Fruit fly (Drosophila melanogaster) whole organism, wandering third instar larva: ENCODE measurements around the gene CG11726.

Experiments used
- Abd-B ChIP-seq: fragments of >200 bp; optimal IDR thresholded peaks from 2 replicates; lab custom pipeline; 2017; ENCODE audit warnings: missing biosample characterization, missing genetic modification characterization
- CG32264 ChIP-seq: fragments of 200-800 bp; sonication (Bioruptor generic); optimal IDR thresholded peaks from 2 replicates; lab custom pipeline; 2016; ENCODE audit warnings: missing biosample characterization, missing genetic modification characterization
- CG9705 ChIP-seq: fragments of 200-800 bp; sonication (Bioruptor generic); optimal IDR thresholded peaks from 2 replicates; lab custom pipeline; 2018; ENCODE audit warnings: missing biosample characterization, mild to moderate bottlenecking, missing genetic modification characterization
- CrebA ChIP-seq: fragments of 200-800 bp; sonication (Bioruptor generic); optimal IDR thresholded peaks from 2 replicates; lab custom pipeline; 2016; ENCODE audit warnings: missing biosample characterization, mild to moderate bottlenecking, missing genetic modification characterization, borderline replicate concordance
- Dfd ChIP-seq: fragments of >200 bp; optimal IDR thresholded peaks from 2 replicates; lab custom pipeline; 2017; ENCODE audit warnings: missing biosample characterization, missing genetic modification characterization
- Dif ChIP-seq: fragments of 200-275, 200-300 bp; sonication (Bioruptor generic); optimal IDR thresholded peaks from 2 replicates; lab custom pipeline; 2018; ENCODE audit warnings: missing biosample characterization, missing genetic modification characterization; ENCODE audit not compliant: partially characterized antibody
- GATAd ChIP-seq: sonication (Bioruptor generic); optimal IDR thresholded peaks from 2 replicates; lab custom pipeline; 2016; ENCODE audit warnings: missing biosample characterization, missing genetic modification characterization
- Hnf4 ChIP-seq: fragments of 200-800 bp; sonication (Bioruptor generic); optimal IDR thresholded peaks from 2 replicates; lab custom pipeline; 2016; ENCODE audit warnings: missing biosample characterization, mild to moderate bottlenecking, missing genetic modification characterization
- Hr78 ChIP-seq: fragments of >200 bp; optimal IDR thresholded peaks from 2 replicates; lab custom pipeline; 2017; ENCODE audit warnings: missing biosample characterization, missing genetic modification characterization
- Hr83 ChIP-seq: fragments of 200-300 bp; sonication (Bioruptor generic); optimal IDR thresholded peaks from 2 replicates; lab custom pipeline; 2016; ENCODE audit warnings: missing biosample characterization, mild to moderate bottlenecking, missing genetic modification characterization, moderate library complexity; ENCODE audit not compliant: poor library complexity, severe bottlenecking
- Jra ChIP-seq: sonication (Bioruptor generic); optimal IDR thresholded peaks from 2 replicates; lab custom pipeline; 2016; ENCODE audit warnings: missing biosample characterization, missing genetic modification characterization
- Mio ChIP-seq: sonication (Bioruptor generic); optimal IDR thresholded peaks from 2 replicates; lab custom pipeline; 2016; ENCODE audit warnings: missing biosample characterization, missing genetic modification characterization
- Myc ChIP-seq: fragments of >200 bp; optimal IDR thresholded peaks from 2 replicates; lab custom pipeline; 2017
- N ChIP-seq: fragments of >200 bp; optimal IDR thresholded peaks from 2 replicates; lab custom pipeline; 2018; ENCODE audit warnings: missing biosample characterization, missing external identifiers, missing genetic modification characterization
- OdsH ChIP-seq: fragments of 200-800 bp; sonication (Bioruptor generic); optimal IDR thresholded peaks from 2 replicates; lab custom pipeline; 2016; ENCODE audit warnings: missing biosample characterization, mild to moderate bottlenecking, missing genetic modification characterization
- Rel ChIP-seq, 2 experiments: fragments of 200-800 bp; sonication (Bioruptor generic) in 1 of 2; optimal IDR thresholded peaks; 2 replicates in 1 of 2; 3 replicates in 1 of 2; lab custom pipeline; 2016 to 2019; ENCODE audit warnings: mild to moderate bottlenecking in 2 of 2, missing biosample characterization in 2 of 2, missing genetic modification characterization in 2 of 2, moderate library complexity in 1 of 2
- Sp1 ChIP-seq: fragments of 200-800 bp; sonication (Bioruptor generic); optimal IDR thresholded peaks from 3 replicates; lab custom pipeline; 2019; ENCODE audit warnings: missing biosample characterization, mild to moderate bottlenecking, missing genetic modification characterization, moderate library complexity
- Vsx2 ChIP-seq: fragments of 200-300, 225-300 bp; sonication (Bioruptor generic); optimal IDR thresholded peaks from 2 replicates; lab custom pipeline; 2018; ENCODE audit warnings: missing biosample characterization, missing genetic modification characterization; ENCODE audit not compliant: partially characterized antibody
- br ChIP-seq: fragments of 200-800 bp; sonication (Bioruptor generic); optimal IDR thresholded peaks from 2 replicates; lab custom pipeline; 2016; ENCODE audit warnings: missing biosample characterization, missing genetic modification characterization
- brk ChIP-seq: fragments of 200-800 bp; sonication (Bioruptor generic); optimal IDR thresholded peaks from 2 replicates; lab custom pipeline; 2016; ENCODE audit warnings: missing biosample characterization, mild to moderate bottlenecking, missing genetic modification characterization
- dl ChIP-seq, 2 experiments: fragments of 175-275, 200-275 bp in 1 of 2; fragments of 200-275 bp in 1 of 2; sonication (Bioruptor generic); optimal IDR thresholded peaks; lab custom pipeline; 2018; ENCODE audit warnings: mild to moderate bottlenecking in 2 of 2, missing biosample characterization in 2 of 2, missing genetic modification characterization in 2 of 2, moderate library complexity in 2 of 2; ENCODE audit not compliant: partially characterized antibody in 2 of 2, insufficient read depth in 1 of 2
- dmrt93B ChIP-seq: fragments of 200-800 bp; sonication (Bioruptor generic); optimal IDR thresholded peaks from 2 replicates; lab custom pipeline; 2018; ENCODE audit warnings: missing biosample characterization, mild to moderate bottlenecking, missing genetic modification characterization
- dsf ChIP-seq: sonication (Bioruptor generic); optimal IDR thresholded peaks from 2 replicates; lab custom pipeline; 2016; ENCODE audit warnings: missing biosample characterization, missing genetic modification characterization, borderline replicate concordance
- ey ChIP-seq: fragments of 200-800 bp; sonication (Bioruptor generic); optimal IDR thresholded peaks from 2 replicates; lab custom pipeline; 2016; ENCODE audit warnings: missing biosample characterization, missing genetic modification characterization
- foxo ChIP-seq, 2 experiments: fragments of 200-800 bp; sonication (Bioruptor generic); optimal IDR thresholded peaks; 2 replicates in 1 of 2; 3 replicates in 1 of 2; lab custom pipeline; 2016 to 2017; ENCODE audit warnings: missing biosample characterization in 2 of 2, missing genetic modification characterization in 2 of 2
- fru ChIP-seq: fragments of 200-800 bp; sonication (Bioruptor generic); optimal IDR thresholded peaks from 3 replicates; lab custom pipeline; 2016; ENCODE audit warnings: missing biosample characterization, mild to moderate bottlenecking, missing genetic modification characterization
- h ChIP-seq: fragments of 200-800 bp; sonication (Bioruptor generic); optimal IDR thresholded peaks from 3 replicates; lab custom pipeline; 2016; ENCODE audit warnings: missing biosample characterization, mild to moderate bottlenecking, missing genetic modification characterization
- jim ChIP-seq: fragments of 175-275, 200-325 bp; sonication (Bioruptor generic); optimal IDR thresholded peaks from 2 replicates; lab custom pipeline; 2016; ENCODE audit warnings: missing biosample characterization, mild to moderate bottlenecking, missing genetic modification characterization
- lola ChIP-seq: fragments of >200 bp; optimal IDR thresholded peaks from 2 replicates; lab custom pipeline; 2017; ENCODE audit warnings: missing biosample characterization, missing genetic modification characterization
- pan ChIP-seq: fragments of >200 bp; optimal IDR thresholded peaks from 2 replicates; lab custom pipeline; 2017
- psq ChIP-seq: fragments of 200-800 bp; sonication (Bioruptor generic); optimal IDR thresholded peaks from 3 replicates; lab custom pipeline; 2017; ENCODE audit warnings: missing biosample characterization, mild to moderate bottlenecking, missing genetic modification characterization, moderate library complexity
- rgr ChIP-seq: fragments of 200-800 bp; sonication (Bioruptor generic); optimal IDR thresholded peaks from 3 replicates; lab custom pipeline; 2016; ENCODE audit warnings: missing biosample characterization, mild to moderate bottlenecking, missing genetic modification characterization
- sage ChIP-seq: fragments of 200-800 bp; sonication (Bioruptor generic); optimal IDR thresholded peaks from 2 replicates; lab custom pipeline; 2016; ENCODE audit warnings: missing biosample characterization, mild to moderate bottlenecking, missing genetic modification characterization
- sv ChIP-seq: fragments of 200-800 bp; sonication (Bioruptor generic); optimal IDR thresholded peaks from 3 replicates; lab custom pipeline; 2016; ENCODE audit warnings: missing biosample characterization, missing genetic modification characterization
- tai ChIP-seq: sonication (Bioruptor generic); optimal IDR thresholded peaks from 2 replicates; lab custom pipeline; 2016; ENCODE audit warnings: missing biosample characterization, missing genetic modification characterization
- woc ChIP-seq: sonication (Bioruptor generic); optimal IDR thresholded peaks from 2 replicates; lab custom pipeline; 2016; ENCODE audit warnings: missing biosample characterization, mild to moderate bottlenecking, missing genetic modification characterization

Gene CG11726

dm6 chr3L:11424858-11425257, 30.4 kb downstream of the CG11726 start, which contains the start of gene CG7560:
CG7560 (plus strand) TSS chr3L:11425158.
- TF ChIP-seq Dif (GFP tag; lab: Kevin White, UChicago): no peak
- TF ChIP-seq sv (GFP tag; lab: Kevin White, UChicago): no peak
- no peak for TF ChIP-seq Hr83 (GFP tag; lab: Kevin White, UChicago)
- TF ChIP-seq ey (GFP tag; lab: Kevin White, UChicago): no peak
- no peak for TF ChIP-seq Hnf4 (GFP tag; lab: Kevin White, UChicago)
- TF ChIP-seq brk (GFP tag; lab: Kevin White, UChicago): no peak
- TF ChIP-seq dsf: no peak
- no peak for TF ChIP-seq OdsH
- no peak for TF ChIP-seq Sp1 (GFP tag; lab: Kevin White, UChicago)
- no peak for TF ChIP-seq Mio (GFP tag; lab: Kevin White, UChicago)
- TF ChIP-seq br (GFP tag; lab: Kevin White, UChicago): no peak
- TF ChIP-seq jim (GFP tag; lab: Kevin White, UChicago): no peak
- no peak for TF ChIP-seq N (GFP tag; lab: Kevin White, UChicago)
- TF ChIP-seq Vsx2 (GFP tag; lab: Kevin White, UChicago): no peak
- no peak for TF ChIP-seq lola

dm6 chr3L:11428390-11428789, 33.9 kb downstream of the CG11726 start:
- TF ChIP-seq Rel (GFP tag; optimal IDR thresholded peaks at IDR 0.05; lab: Kevin White, UChicago): no peak
- no peak for TF ChIP-seq Rel (tag; optimal IDR thresholded peaks at IDR 0.05; lab: Kevin White, UChicago)
- no peak for TF ChIP-seq GATAd
- TF ChIP-seq lola: no peak
- no peak for TF ChIP-seq Abd-B (GFP tag; lab: Kevin White, UChicago)
- peak; percentile 42 for TF ChIP-seq CrebA (GFP tag; lab: Kevin White, UChicago)
- no peak for TF ChIP-seq pan (lab: Kevin White, UChicago)
- TF ChIP-seq Hr78 (GFP tag; lab: Kevin White, UChicago): no peak
- TF ChIP-seq br (GFP tag; lab: Kevin White, UChicago): no peak
- TF ChIP-seq brk (GFP tag; lab: Kevin White, UChicago): no peak
- TF ChIP-seq Dif (GFP tag; lab: Kevin White, UChicago): peak; percentile 17
- TF ChIP-seq rgr: no peak
- no peak for TF ChIP-seq psq (GFP tag; lab: Kevin White, UChicago)
- TF ChIP-seq Sp1 (GFP tag; lab: Kevin White, UChicago): no peak
- no peak for TF ChIP-seq h (GFP tag; lab: Kevin White, UChicago)
- TF ChIP-seq dmrt93B (GFP tag; lab: Kevin White, UChicago): no peak
- TF ChIP-seq OdsH: no peak
- peak in 1 of 2 experiments; percentile 8 for TF ChIP-seq dl (GFP tag; optimal IDR thresholded peaks at IDR 0.05; lab: Kevin White, UChicago; ENCODE audit: insufficient read depth in 1 of 2, partially characterized antibody in 2 of 2)

dm6 chr3L:11429695-11430094, 35.2 kb downstream of the CG11726 start:
- TF ChIP-seq Mio (GFP tag; lab: Kevin White, UChicago) (no peak), h (GFP tag; lab: Kevin White, UChicago) (no peak), sage (GFP tag; lab: Kevin White, UChicago) (no peak), psq (GFP tag; lab: Kevin White, UChicago) (no peak), pan (lab: Kevin White, UChicago) (no peak), Hr83 (GFP tag; lab: Kevin White, UChicago) (no peak), N (GFP tag; lab: Kevin White, UChicago) (no peak), fru (no peak)

- TF ChIP-seq Hr78 (GFP tag; lab: Kevin White, UChicago) (no peak), dsf (peak; percentile 35), N (GFP tag; lab: Kevin White, UChicago) (no peak), fru (peak; percentile 85), Hnf4 (GFP tag; lab: Kevin White, UChicago) (peak; percentile 88), lola (no peak), CrebA (GFP tag; lab: Kevin White, UChicago) (peak; percentile 9), br (GFP tag; lab: Kevin White, UChicago) (peak; percentile 94), woc (GFP tag; lab: Kevin White, UChicago) (no peak), GATAd (peak; percentile 42), Mio (GFP tag; lab: Kevin White, UChicago) (peak; percentile 58), CG32264 (peak; percentile 31), pan (lab: Kevin White, UChicago) (no peak), Rel (GFP tag; optimal IDR thresholded peaks at IDR 0.05; lab: Kevin White, UChicago) (no peak), Rel (tag; optimal IDR thresholded peaks at IDR 0.05; lab: Kevin White, UChicago) (peak; percentile 52), dmrt93B (GFP tag; lab: Kevin White, UChicago) (peak; percentile 64), tai (GFP tag; lab: Kevin White, UChicago) (peak; percentile 93), OdsH (peak; percentile 95), Vsx2 (GFP tag; lab: Kevin White, UChicago) (no peak), jim (GFP tag; lab: Kevin White, UChicago) (peak; percentile 7), Dif (GFP tag; lab: Kevin White, UChicago) (no peak), foxo (GFP tag; optimal IDR thresholded peaks at IDR 0.05; lab: Kevin White, UChicago) (peak in 1 of 2 experiments; percentile 96), Dfd (GFP tag; lab: Kevin White, UChicago) (peak; percentile 90), ey (GFP tag; lab: Kevin White, UChicago) (peak; percentile 92), Myc (lab: Kevin White, UChicago) (no peak), CG9705 (peak; percentile 44), Sp1 (GFP tag; lab: Kevin White, UChicago) (peak; percentile 86), Jra (peak; percentile 72), dl (GFP tag; optimal IDR thresholded peaks at IDR 0.05; lab: Kevin White, UChicago; ENCODE audit: insufficient read depth in 1 of 2, partially characterized antibody in 2 of 2) (no peak), sage (GFP tag; lab: Kevin White, UChicago) (peak; percentile 54)
Measured at dm6 chr3L:11431251-11431925, 36.9 kb downstream of the CG11726 start.
